Fruit fly (Drosophila melanogaster) S2 (cell line): Measurements from ENCODE around the gene CG13086.

Experiments
- CG8478 ChIP-seq: fragments of >200 bp; optimal IDR thresholded peaks from 2 replicates; lab custom pipeline; 2018
- CTCF ChIP-seq, 2 experiments: fragments of >200 bp; optimal IDR thresholded peaks; 2 replicates each; lab custom pipeline; 2018

dm6 chr2L:19401914-19402313 is 37.7 kb downstream of the CG13086 start:
- TF ChIP-seq CG8478 (no peak), CTCF (optimal IDR thresholded peaks at IDR 0.05; lab: Kevin White, UChicago) (no peak)
